Worm (Caenorhabditis elegans) whole organism, L3 larva: ENCODE results near the gene ZK688.9.

Experiments
- aly-2 ChIP-seq: fragments of 150-350 bp; optimal IDR thresholded peaks from 2 replicates; lab custom pipeline; 2014; ENCODE audit warnings: missing biosample characterization, missing genetic modification characterization
- egl-27 ChIP-seq: sonication (generic microtip); optimal IDR thresholded peaks from 4 replicates; lab custom pipeline; 2017; ENCODE audit warnings: missing biosample characterization, missing genetic modification reagents, missing genetic modification characterization
- elt-1 ChIP-seq: fragments of 150-350 bp; optimal IDR thresholded peaks from 2 replicates; lab custom pipeline; 2014; ENCODE audit warnings: missing biosample characterization, missing genetic modification characterization
- elt-3 ChIP-seq, 3 experiments: fragments of 150-350 bp in 1 of 3; sonication (generic microtip) in 2 of 3; optimal IDR thresholded peaks; 2 replicates in 2 of 3; 4 replicates in 1 of 3; lab custom pipeline; 2014 to 2017; ENCODE audit warnings: missing biosample characterization in 3 of 3, missing genetic modification characterization in 3 of 3
- fkh-10 ChIP-seq: sonication (generic microtip); optimal IDR thresholded peaks from 2 replicates; lab custom pipeline; 2017; ENCODE audit warnings: missing biosample characterization, missing genetic modification reagents, missing genetic modification characterization
- lin-39 ChIP-seq: fragments of 150-350 bp; optimal IDR thresholded peaks from 2 replicates; lab custom pipeline; 2018; ENCODE audit warnings: missing biosample characterization, missing genetic modification reagents, missing genetic modification characterization
- mdl-1 ChIP-seq: fragments of 150-350 bp; optimal IDR thresholded peaks from 2 replicates; lab custom pipeline; 2014; ENCODE audit warnings: missing biosample characterization, missing genetic modification characterization
- nhr-237 ChIP-seq: fragments of 150-350 bp; optimal IDR thresholded peaks from 2 replicates; lab custom pipeline; 2014; ENCODE audit warnings: missing biosample characterization, missing genetic modification characterization
- sea-2 ChIP-seq: fragments of 150-350 bp; sonication (generic microtip); optimal IDR thresholded peaks from 4 replicates; lab custom pipeline; 2014; ENCODE audit warnings: missing biosample characterization, missing genetic modification reagents, missing genetic modification characterization
- snpc-4 ChIP-seq: fragments of 150-350 bp; optimal IDR thresholded peaks from 2 replicates; lab custom pipeline; 2014; ENCODE audit warnings: missing biosample characterization, missing genetic modification characterization
- ztf-4 ChIP-seq: fragments of 150-350 bp; optimal IDR thresholded peaks from 2 replicates; lab custom pipeline; 2014; ENCODE audit warnings: missing biosample characterization, missing genetic modification characterization

DNA sequence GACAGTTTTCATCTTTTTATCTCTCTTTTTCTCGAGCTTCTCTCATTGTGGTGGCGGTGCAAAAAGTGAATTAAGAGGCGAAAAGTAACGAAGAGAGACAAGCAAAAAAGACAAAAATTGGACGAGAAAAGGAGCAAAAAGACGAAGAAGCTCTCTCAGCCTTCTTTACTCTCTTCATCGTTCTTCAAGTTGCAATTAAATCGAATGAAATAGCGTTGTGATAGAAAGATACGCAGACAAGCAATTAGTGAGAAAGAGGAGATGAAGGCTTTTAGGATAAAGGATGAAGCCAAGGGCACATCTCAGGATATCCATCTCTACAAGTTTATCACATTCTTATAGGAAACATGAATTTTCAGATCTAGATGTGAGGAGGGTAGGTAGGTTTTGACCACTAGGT lies 34.6 kb downstream of the ZK688.9 start:
- TF ChIP-seq mdl-1 (no peak), nhr-237 (tag; lab: Kevin White, UChicago) (no peak), aly-2 (tag; lab: Kevin White, UChicago) (no peak), egl-27 (tag; lab: Kevin White, UChicago) (no peak), elt-3 (tag; optimal IDR thresholded peaks at IDR 0.05; lab: Kevin White, UChicago) (no peak), lin-39 (tag; lab: Kevin White, UChicago) (no peak), fkh-10 (no peak), ztf-4 (tag; lab: Kevin White, UChicago) (no peak), snpc-4 (no peak), elt-1 (tag; lab: Kevin White, UChicago) (no peak), sea-2 (GFP tag; lab: Kevin White, UChicago) (no peak)
